Fruit fly (Drosophila melanogaster) whole organism, embryonic: ENCODE results near the gene Kua.

Experiments
- Ada2b ChIP-seq: fragments of 200-800 bp; sonication (Bioruptor generic); IDR thresholded peaks from 2 replicates; pipeline ENCODE4 v1.3.6; 2022; ENCODE audit warnings: missing biosample characterization, missing genetic modification characterization
- Adf1 ChIP-seq: fragments of 200-800 bp; sonication (Bioruptor generic); IDR thresholded peaks from 2 replicates; pipeline ENCODE4 v1.3.6; 2022; ENCODE audit warnings: missing biosample characterization, missing genetic modification characterization
- Antp ChIP-seq: fragments of 200-800 bp; sonication (Bioruptor generic); optimal IDR thresholded peaks from 3 replicates; lab custom pipeline; 2016; ENCODE audit warnings: missing biosample characterization, missing genetic modification characterization
- Atf3 ChIP-seq: fragments of 200-800 bp; sonication (Bioruptor generic); optimal IDR thresholded peaks from 3 replicates; lab custom pipeline; 2016; ENCODE audit warnings: missing biosample characterization, missing genetic modification characterization
- C15 ChIP-seq: fragments of 200-800 bp; sonication (Bioruptor generic); IDR thresholded peaks from 3 replicates; pipeline ENCODE4 v1.3.6; 2022; ENCODE audit warnings: missing biosample characterization, missing genetic modification characterization
- CG10543 ChIP-seq: fragments of 200-800 bp; sonication (Bioruptor generic); optimal IDR thresholded peaks from 3 replicates; lab custom pipeline; 2017; ENCODE audit warnings: missing biosample characterization, mild to moderate bottlenecking, missing genetic modification characterization, moderate library complexity
- CG10565 ChIP-seq: fragments of 200-800 bp; sonication (Bioruptor generic); optimal IDR thresholded peaks from 3 replicates; lab custom pipeline; 2016; ENCODE audit warnings: missing biosample characterization, mild to moderate bottlenecking, missing genetic modification characterization
- CG10959 ChIP-seq: fragments of 200-800 bp; sonication (Bioruptor generic); IDR thresholded peaks from 2 replicates; pipeline ENCODE4 v1.3.6; 2022; ENCODE audit warnings: missing biosample characterization, missing genetic modification characterization
- CG11696 ChIP-seq: fragments of 200-800 bp; sonication (Bioruptor generic); IDR thresholded peaks from 2 replicates; pipeline ENCODE4 v1.3.6; 2022; ENCODE audit warnings: missing biosample characterization, missing genetic modification characterization
- CG12155 ChIP-seq: fragments of 200-800 bp; sonication (Bioruptor generic); optimal IDR thresholded peaks from 3 replicates; lab custom pipeline; 2016; ENCODE audit warnings: missing biosample characterization, missing genetic modification characterization
- CG12219 ChIP-seq: fragments of 200-800 bp; sonication (Bioruptor generic); optimal IDR thresholded peaks from 3 replicates; lab custom pipeline; 2018; ENCODE audit warnings: missing biosample characterization, mild to moderate bottlenecking, missing genetic modification characterization
- CG12769 ChIP-seq: fragments of 200-800 bp; sonication (Bioruptor generic); optimal IDR thresholded peaks from 2 replicates; lab custom pipeline; 2019; ENCODE audit warnings: missing biosample characterization, mild to moderate bottlenecking, missing genetic modification characterization, moderate library complexity
- CG13624 ChIP-seq: fragments of 200-800 bp; sonication (Bioruptor generic); optimal IDR thresholded peaks from 2 replicates; lab custom pipeline; 2016; ENCODE audit warnings: missing biosample characterization, missing genetic modification characterization
- CG14441 ChIP-seq: fragments of 200-800 bp; sonication (Bioruptor generic); IDR thresholded peaks from 2 replicates; pipeline ENCODE4 v1.3.6; 2022; ENCODE audit warnings: missing biosample characterization, missing genetic modification characterization
- CG18476 ChIP-seq: fragments of 200-800 bp; sonication (Bioruptor generic); optimal IDR thresholded peaks from 2 replicates; lab custom pipeline; 2016; ENCODE audit warnings: missing biosample characterization, mild to moderate bottlenecking, missing genetic modification characterization
- CG3407 ChIP-seq: fragments of 200-800 bp; sonication (Bioruptor generic); optimal IDR thresholded peaks from 2 replicates; lab custom pipeline; 2018; ENCODE audit warnings: missing biosample characterization, mild to moderate bottlenecking, missing genetic modification characterization
- CG3726 ChIP-seq: fragments of 200-800 bp; sonication (Bioruptor generic); IDR thresholded peaks from 3 replicates; pipeline ENCODE4, ENCODE4 v1.3.6; 2022; ENCODE audit warnings: missing biosample characterization, missing genetic modification characterization
- CG3847 ChIP-seq: fragments of 200-800 bp; sonication (Bioruptor generic); IDR thresholded peaks from 2 replicates; pipeline ENCODE4 v1.3.6; 2022; ENCODE audit warnings: missing biosample characterization, missing genetic modification characterization
- CG5953 ChIP-seq: fragments of 200-800 bp; sonication (Bioruptor generic); IDR thresholded peaks from 2 replicates; pipeline ENCODE4 v1.3.6; 2022; ENCODE audit warnings: missing biosample characterization, missing genetic modification characterization
- CoRest ChIP-seq: fragments of 200-800 bp; sonication (Bioruptor generic); optimal IDR thresholded peaks from 3 replicates; lab custom pipeline; 2018; ENCODE audit warnings: missing biosample characterization, mild to moderate bottlenecking, missing genetic modification characterization, moderate library complexity
- D ChIP-seq, 2 experiments: fragments of 200-800 bp in 1 of 2; fragments of >200 bp in 1 of 2; sonication (Bioruptor generic) in 1 of 2; optimal IDR thresholded peaks; 2 replicates in 1 of 2; 3 replicates in 1 of 2; lab custom pipeline; 2017; ENCODE audit warnings: mild to moderate bottlenecking in 1 of 2, missing biosample characterization in 1 of 2, missing genetic modification characterization in 1 of 2, missing genetic modification reagents in 1 of 2
- ERR ChIP-seq: fragments of 200-800 bp; sonication (Bioruptor generic); optimal IDR thresholded peaks from 2 replicates; lab custom pipeline; 2016; ENCODE audit warnings: missing biosample characterization, missing genetic modification characterization
- Fer2 ChIP-seq: fragments of 200-800 bp; sonication (Bioruptor generic); optimal IDR thresholded peaks from 2 replicates; lab custom pipeline; 2018; ENCODE audit warnings: missing biosample characterization, mild to moderate bottlenecking, missing genetic modification characterization, moderate library complexity
- Hey ChIP-seq: fragments of 200-800 bp; sonication (Bioruptor generic); optimal IDR thresholded peaks from 3 replicates; lab custom pipeline; 2018; ENCODE audit warnings: missing biosample characterization, mild to moderate bottlenecking, missing genetic modification characterization
- Hmx ChIP-seq: fragments of 200-800 bp; sonication (Bioruptor generic); optimal IDR thresholded peaks from 2 replicates; lab custom pipeline; 2016; ENCODE audit warnings: missing biosample characterization, missing genetic modification characterization
- Kr ChIP-seq: fragments of 200-800 bp; sonication (Bioruptor generic); optimal IDR thresholded peaks from 2 replicates; lab custom pipeline; 2017; ENCODE audit warnings: missing biosample characterization, mild to moderate bottlenecking, missing genetic modification characterization
- NK7.1 ChIP-seq: fragments of 200-800 bp; sonication (Bioruptor generic); optimal IDR thresholded peaks from 3 replicates; lab custom pipeline; 2016; ENCODE audit warnings: missing biosample characterization, missing genetic modification characterization
- Nf-YB ChIP-seq: fragments of 200-800 bp; sonication (Bioruptor generic); optimal IDR thresholded peaks from 3 replicates; lab custom pipeline; 2019; ENCODE audit warnings: missing biosample characterization, mild to moderate bottlenecking, missing genetic modification characterization, moderate library complexity
- Optix ChIP-seq: fragments of 200-800 bp; sonication (Bioruptor generic); IDR thresholded peaks from 3 replicates; pipeline ENCODE4 v1.3.6; 2022; ENCODE audit warnings: missing biosample characterization, missing genetic modification characterization
- Ssrp ChIP-seq: fragments of 200-800 bp; sonication (Bioruptor generic); optimal IDR thresholded peaks from 2 replicates; lab custom pipeline; 2018; ENCODE audit warnings: missing biosample characterization, mild to moderate bottlenecking, missing genetic modification characterization, moderate library complexity
- Xbp1 ChIP-seq: fragments of 200-800 bp; sonication (Bioruptor generic); optimal IDR thresholded peaks from 3 replicates; lab custom pipeline; 2016; ENCODE audit warnings: missing biosample characterization, mild to moderate bottlenecking, missing genetic modification characterization
- abd-A ChIP-seq: fragments of 200-800 bp; sonication (Bioruptor generic); optimal IDR thresholded peaks from 3 replicates; lab custom pipeline; 2019; ENCODE audit warnings: missing biosample characterization, mild to moderate bottlenecking, missing genetic modification characterization, moderate library complexity
- dpn ChIP-seq, 2 experiments: fragments of 200-800 bp; sonication (Bioruptor generic); optimal IDR thresholded peaks; 3 replicates each; lab custom pipeline; 2016; ENCODE audit warnings: missing biosample characterization in 2 of 2, missing genetic modification characterization in 2 of 2
- ewg ChIP-seq: fragments of 200-800 bp; sonication (Bioruptor generic); optimal IDR thresholded peaks from 3 replicates; lab custom pipeline; 2017; ENCODE audit warnings: mild to moderate bottlenecking, missing biosample characterization, missing genetic modification reagents, missing genetic modification characterization
- eyg ChIP-seq: fragments of 200-800 bp; sonication (Bioruptor generic); optimal IDR thresholded peaks from 3 replicates; lab custom pipeline; 2016; ENCODE audit warnings: missing biosample characterization, missing genetic modification characterization
- gfzf ChIP-seq: fragments of 200-800 bp; sonication (Bioruptor generic); optimal IDR thresholded peaks from 2 replicates; lab custom pipeline; 2016; ENCODE audit warnings: missing biosample characterization, mild to moderate bottlenecking, missing genetic modification characterization, moderate library complexity
- ham ChIP-seq: fragments of 200-800 bp; sonication (Bioruptor generic); IDR thresholded peaks from 2 replicates; pipeline ENCODE4 v1.3.6; 2022; ENCODE audit warnings: missing biosample characterization, missing genetic modification characterization
- her ChIP-seq: fragments of 200-800 bp; sonication (Bioruptor generic); optimal IDR thresholded peaks from 2 replicates; lab custom pipeline; 2016; ENCODE audit warnings: missing biosample characterization, missing genetic modification characterization
- inv ChIP-seq: fragments of 200-800 bp; sonication (Bioruptor generic); IDR thresholded peaks from 2 replicates; pipeline ENCODE4 v1.3.6; 2022; ENCODE audit warnings: missing biosample characterization, missing genetic modification characterization; ENCODE audit not compliant: partially characterized antibody
- kah ChIP-seq: fragments of 200-800 bp; sonication (Bioruptor generic); optimal IDR thresholded peaks from 2 replicates; lab custom pipeline; 2018; ENCODE audit warnings: missing biosample characterization, mild to moderate bottlenecking, missing genetic modification characterization
- lilli ChIP-seq: fragments of 200-800 bp; sonication (Bioruptor generic); optimal IDR thresholded peaks from 3 replicates; lab custom pipeline; 2016; ENCODE audit warnings: missing biosample characterization, missing genetic modification characterization
- lov ChIP-seq, 2 experiments: fragments of 200-800 bp in 1 of 2; fragments of >200 bp in 1 of 2; sonication (Bioruptor generic) in 1 of 2; IDR thresholded peaks in 1 of 2; optimal IDR thresholded peaks in 1 of 2; 2 replicates in 1 of 2; 3 replicates in 1 of 2; pipeline versions ENCODE4 v1.3.6 to Lab custom; 2017 to 2022; ENCODE audit warnings: missing biosample characterization in 1 of 2, missing genetic modification characterization in 1 of 2
- phol ChIP-seq: fragments of 200-800 bp; sonication (Bioruptor generic); optimal IDR thresholded peaks from 3 replicates; lab custom pipeline; 2018; ENCODE audit warnings: missing biosample characterization, mild to moderate bottlenecking, missing genetic modification characterization, moderate library complexity
- run ChIP-seq: fragments of 200-800 bp; sonication (Bioruptor generic); optimal IDR thresholded peaks from 3 replicates; lab custom pipeline; 2018; ENCODE audit warnings: missing biosample characterization, mild to moderate bottlenecking, missing genetic modification characterization
- sens-2 ChIP-seq: fragments of 200-800 bp; sonication (Bioruptor generic); IDR thresholded peaks from 2 replicates; pipeline ENCODE4 v1.3.6; 2022; ENCODE audit warnings: missing biosample characterization, missing genetic modification characterization
- so ChIP-seq: fragments of 200-800 bp; sonication (Bioruptor generic); IDR thresholded peaks from 3 replicates; pipeline ENCODE4 v1.3.6; 2022; ENCODE audit warnings: missing biosample characterization, missing genetic modification characterization
- sug ChIP-seq: fragments of 200-800 bp; optimal IDR thresholded peaks from 2 replicates; lab custom pipeline; 2019; ENCODE audit warnings: missing biosample characterization, mild to moderate bottlenecking, missing genetic modification characterization, moderate library complexity
- unc-4 ChIP-seq: fragments of 200-800 bp; sonication (Bioruptor generic); IDR thresholded peaks from 2 replicates; pipeline ENCODE4 v1.3.6; 2022; ENCODE audit warnings: missing biosample characterization, missing genetic modification characterization; ENCODE audit not compliant: partially characterized antibody

The Kua gene

DNA sequence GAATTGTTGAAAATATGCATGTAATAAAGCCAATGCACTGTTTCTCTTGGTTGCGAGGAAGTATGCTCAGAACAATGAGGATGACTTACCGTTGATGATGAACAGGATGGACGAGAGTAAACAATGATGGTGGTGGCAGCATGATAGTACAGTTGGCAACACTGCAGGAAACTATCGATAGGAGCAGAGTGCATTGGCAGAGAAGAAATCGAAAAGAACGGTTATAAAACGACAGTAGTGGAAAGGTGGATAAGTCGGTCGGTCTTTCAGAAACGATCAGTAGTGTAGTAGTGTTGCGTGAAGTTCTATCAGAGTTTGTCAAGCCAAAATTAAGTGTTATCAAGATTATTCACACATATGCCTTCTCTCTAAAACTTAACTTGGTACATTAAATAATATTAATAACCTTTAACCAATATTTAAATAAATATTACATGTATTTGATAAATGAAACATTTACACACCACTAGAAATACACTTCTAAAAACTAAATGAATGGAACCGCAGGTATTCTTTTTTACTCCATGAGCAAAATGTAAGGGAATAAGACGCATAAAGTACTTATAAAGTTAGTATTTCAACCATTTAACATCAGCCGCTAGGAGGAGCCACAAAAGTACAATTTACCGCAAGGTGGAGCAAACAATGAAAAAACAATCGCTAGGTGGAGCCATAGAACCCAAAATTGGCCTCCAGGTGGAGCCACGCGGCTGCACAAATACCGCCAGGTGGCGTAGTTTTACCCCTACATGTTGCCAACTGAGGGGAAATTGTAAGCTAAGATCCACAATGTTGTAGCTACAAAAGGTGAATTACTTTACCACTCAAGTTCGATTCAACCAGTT is 23.2 kb downstream of the Kua start (continued):
- TF ChIP-seq CG3726 (GFP tag; lab: Robert Waterston, UW) (peak; percentile 92), ewg (peak; percentile 67), Ada2b (peak; percentile 81), Optix (GFP tag; lab: Robert Waterston, UW) (peak; percentile 91), Hey (no peak), CG10959 (GFP tag; lab: Robert Waterston, UW) (peak; percentile 94), CG11696 (GFP tag; lab: Robert Waterston, UW) (no peak), Kr (GFP tag; lab: Kevin White, UChicago) (no peak), unc-4 (GFP tag; lab: Robert Waterston, UW) (peak; percentile 60), kah (GFP tag; lab: Kevin White, UChicago) (no peak), CG10543 (GFP tag; lab: Kevin White, UChicago) (peak; percentile 29), sug (tag; lab: Kevin White, UChicago) (peak; percentile 85), gfzf (GFP tag; lab: Kevin White, UChicago) (peak; percentile 36), C15 (GFP tag; lab: Robert Waterston, UW) (0 out of 3 replicates have a peak, but pooled peaks have one; percentile 39), dpn (GFP tag; optimal IDR thresholded peaks at IDR 0.05; lab: Kevin White, UChicago) (peak; percentile 96), CG14441 (GFP tag; lab: Robert Waterston, UW) (peak; percentile 94), CG10565 (GFP tag; lab: Kevin White, UChicago) (peak; percentile 31), eyg (peak; percentile 87), so (GFP tag; lab: Robert Waterston, UW) (no peak; the same call in 2 of the 3 replicates), CG12155 (GFP tag; lab: Kevin White, UChicago) (peak; percentile 82), CG3407 (GFP tag; lab: Kevin White, UChicago) (peak; percentile 68), phol (tag; lab: Kevin White, UChicago) (peak; percentile 58), ham (GFP tag; lab: Robert Waterston, UW) (peak; percentile 18; the same call in 1 of the 2 replicates), lov (optimal IDR thresholded peaks at IDR 0.05; lab: Kevin White, UChicago) (no peak), lov (GFP tag; IDR thresholded peaks at IDR 0.05; lab: Robert Waterston, UW) (peak; percentile 92), CG18476 (GFP tag; lab: Kevin White, UChicago) (peak; percentile 57), her (GFP tag; lab: Kevin White, UChicago) (peak; percentile 89), CG5953 (GFP tag; lab: Robert Waterston, UW) (peak; percentile 81), Antp (GFP tag; lab: Kevin White, UChicago) (peak; percentile 98), sens-2 (GFP tag; lab: Robert Waterston, UW) (peak; percentile 79), Ssrp (tag; lab: Kevin White, UChicago) (peak; percentile 61), Hmx (GFP tag; lab: Kevin White, UChicago) (no peak), CG3847 (GFP tag; lab: Robert Waterston, UW) (peak; percentile 88), Nf-YB (GFP tag; lab: Kevin White, UChicago) (peak; percentile 42), Atf3 (GFP tag; lab: Kevin White, UChicago) (peak; percentile 91), CoRest (peak; percentile 75), CG13624 (GFP tag; lab: Kevin White, UChicago) (peak; percentile 88), Xbp1 (GFP tag; lab: Kevin White, UChicago) (peak; percentile 98), ERR (peak; percentile 59), CG12769 (tag; lab: Kevin White, UChicago) (peak; percentile 81), NK7.1 (peak; percentile 90), run (tag; lab: Kevin White, UChicago) (peak; percentile 10), Fer2 (tag; lab: Kevin White, UChicago) (peak; percentile 51), abd-A (tag; lab: Kevin White, UChicago) (no peak), CG12219 (GFP tag; lab: Kevin White, UChicago) (peak; percentile 36), lilli (GFP tag; lab: Kevin White, UChicago) (peak; percentile 93), Adf1 (GFP tag; lab: Robert Waterston, UW) (peak; percentile 34), inv (GFP tag; lab: Robert Waterston, UW) (peak; percentile 67), D (optimal IDR thresholded peaks at IDR 0.05; lab: Kevin White, UChicago) (no peak), D (GFP tag; optimal IDR thresholded peaks at IDR 0.05; lab: Kevin White, UChicago) (peak; percentile 57)
